Worm (Caenorhabditis elegans): ENCODE measurements around the gene pigw-1.

The pigw-1 gene

ce11 chrII:2888957-2889630, 4.4 kb upstream of the pigw-1 start, which contains the start of gene pinn-1 (continued):
- TF ChIP-seq snpc-4 (tag; optimal IDR thresholded peaks at IDR 0.05) = peak; percentile 77
- TF ChIP-seq jun-1 (tag; optimal IDR thresholded peaks at IDR 0.05) = peak; percentile 40
- TF ChIP-seq pha-4 (tag; optimal IDR thresholded peaks at IDR 0.05) = peak; percentile 90
- no peak for TF ChIP-seq ZK546.5 (tag; optimal IDR thresholded peaks at IDR 0.05)
- no peak for TF ChIP-seq eor-1 (tag; optimal IDR thresholded peaks at IDR 0.05)
- TF ChIP-seq mdl-1 (tag; optimal IDR thresholded peaks at IDR 0.05) = no peak
- TF ChIP-seq nhr-25 (tag; optimal IDR thresholded peaks at IDR 0.05) = peak; percentile 64
- TF ChIP-seq ceh-28 (tag; optimal IDR thresholded peaks at IDR 0.05) = peak; percentile 88
- no peak for TF ChIP-seq ztf-11 (tag; optimal IDR thresholded peaks at IDR 0.05)
- no peak for TF ChIP-seq ceh-9 (tag; optimal IDR thresholded peaks at IDR 0.05)
- TF ChIP-seq nhr-11 (tag; optimal IDR thresholded peaks at IDR 0.05) = no peak
- peak; percentile 89 for TF ChIP-seq nhr-23 (tag; optimal IDR thresholded peaks at IDR 0.05)
- no peak for TF ChIP-seq fkh-2 (tag; optimal IDR thresholded peaks at IDR 0.05)
- peak; percentile 95 for TF ChIP-seq nhr-43 (tag; optimal IDR thresholded peaks at IDR 0.05; ENCODE audit: poor library complexity, severe bottlenecking)
- TF ChIP-seq sea-2 (GFP tag; optimal IDR thresholded peaks at IDR 0.05) = no peak
- peak; percentile 54 for TF ChIP-seq hmg-11 (tag; optimal IDR thresholded peaks at IDR 0.05)
- peak; percentile 84 for TF ChIP-seq ceh-82 (tag; optimal IDR thresholded peaks at IDR 0.05)

ce11 chrII:2885518-2886449, 1.1 kb upstream of the pigw-1 start:
- TF ChIP-seq zag-1 (tag; optimal IDR thresholded peaks at IDR 0.05) = no peak
- peak; percentile 94 for TF ChIP-seq ceh-28 (tag; optimal IDR thresholded peaks at IDR 0.05)

ce11 chrII:2881088-2881487, 3.6 kb downstream of the pigw-1 start:
- no peak for TF ChIP-seq elt-2 (tag; optimal IDR thresholded peaks at IDR 0.05)
- TF ChIP-seq nfya-1 (tag; optimal IDR thresholded peaks at IDR 0.05; ENCODE audit: insufficient read depth) = no peak
- no peak for TF ChIP-seq ceh-9 (tag; optimal IDR thresholded peaks at IDR 0.05)
- no peak for TF ChIP-seq ztf-11 (tag; optimal IDR thresholded peaks at IDR 0.05)
- TF ChIP-seq fkh-2 (tag; optimal IDR thresholded peaks at IDR 0.05) = no peak
- no peak for TF ChIP-seq ceh-28 (tag; optimal IDR thresholded peaks at IDR 0.05)
- TF ChIP-seq ztf-4 (tag; optimal IDR thresholded peaks at IDR 0.05) = no peak
- no peak for TF ChIP-seq mdl-1 (tag; optimal IDR thresholded peaks at IDR 0.05)
- no peak for TF ChIP-seq lin-39 (tag; optimal IDR thresholded peaks at IDR 0.05)
- TF ChIP-seq ama-1 (optimal IDR thresholded peaks at IDR 0.05) = no peak
- no peak for TF ChIP-seq nhr-76 (tag; optimal IDR thresholded peaks at IDR 0.05)
- no peak for TF ChIP-seq egl-27 (tag; optimal IDR thresholded peaks at IDR 0.05)
- no peak for TF ChIP-seq daf-12 (tag; optimal IDR thresholded peaks at IDR 0.05)
- TF ChIP-seq eor-1 (tag; optimal IDR thresholded peaks at IDR 0.05) = no peak
- TF ChIP-seq unc-39 (tag; optimal IDR thresholded peaks at IDR 0.05) = no peak
- TF ChIP-seq hmg-11 (tag; optimal IDR thresholded peaks at IDR 0.05) = no peak

ce11 chrII:2878909-2879308, 5.8 kb downstream of the pigw-1 start:
- no peak for TF ChIP-seq nhr-67 (tag; optimal IDR thresholded peaks at IDR 0.05)
- TF ChIP-seq sea-2 (GFP tag; optimal IDR thresholded peaks at IDR 0.05) = no peak
- TF ChIP-seq zag-1 (tag; optimal IDR thresholded peaks at IDR 0.05) = no peak
- no peak for TF ChIP-seq R02D3.7 (tag; optimal IDR thresholded peaks at IDR 0.05)
- no peak for TF ChIP-seq ama-1 (optimal IDR thresholded peaks at IDR 0.05)
- TF ChIP-seq nhr-76 (tag; optimal IDR thresholded peaks at IDR 0.05) = no peak
- TF ChIP-seq fkh-2 (tag; optimal IDR thresholded peaks at IDR 0.05) = no peak

ce11 chrII:2874801-2875200, 9.9 kb downstream of the pigw-1 start, which contains the start of gene Y110A2AL.1:
Gene Y110A2AL.1 (plus strand): TSS chrII:2875101.
- TF ChIP-seq unc-62 (GFP tag; optimal IDR thresholded peaks at IDR 0.05) (no peak), skn-1 (tag; optimal IDR thresholded peaks at IDR 0.05) (no peak), nhr-11 (tag; optimal IDR thresholded peaks at IDR 0.05) (no peak), ceh-16 (tag; optimal IDR thresholded peaks at IDR 0.05) (no peak), tbx-2 (tag; optimal IDR thresholded peaks at IDR 0.05) (no peak)
